Fruit fly (Drosophila melanogaster) Kc167 (cell line): Measurements from ENCODE around the gene H2.0.

Source experiments
- Myc ChIP-seq: fragments of >200 bp; optimal IDR thresholded peaks from 2 replicates; lab custom pipeline; 2017; ENCODE audit warnings: missing external identifiers
- Sin3A ChIP-seq: fragments of >200 bp; optimal IDR thresholded peaks from 2 replicates; lab custom pipeline; 2018; ENCODE audit warnings: missing external identifiers
- h ChIP-seq: fragments of >200 bp; optimal IDR thresholded peaks from 3 replicates; lab custom pipeline; 2018; ENCODE audit warnings: missing external identifiers
- insv ChIP-seq: fragments of >200 bp; optimal IDR thresholded peaks from 3 replicates; lab custom pipeline; 2018; ENCODE audit warnings: missing external identifiers
- psq ChIP-seq: fragments of >200 bp; optimal IDR thresholded peaks from 2 replicates; lab custom pipeline; 2017; ENCODE audit warnings: missing external identifiers
- ttk ChIP-seq: sonication (Bioruptor generic); optimal IDR thresholded peaks from 2 replicates; lab custom pipeline; 2017; ENCODE audit warnings: missing external identifiers

The H2.0 gene

dm6 chr2L:6047528-6048160, 28.4 kb upstream of the H2.0 start, which contains the start of gene IPIP:
IPIP (plus strand) TSS chr2L:6048002.
- TF ChIP-seq Myc = no peak

- TF ChIP-seq insv (lab: Kevin White, UChicago) (no peak), h (lab: Kevin White, UChicago) (no peak), Myc (no peak)
Measured at dm6 chr2L:6046865-6047264, 27.7 kb upstream of the H2.0 start.

- TF ChIP-seq h (lab: Kevin White, UChicago) = no peak
Measured at dm6 chr2L:6045972-6046718, 26.9 kb upstream of the H2.0 start, which contains the start of gene Pfas. Pfas (minus strand) TSS chr2L:6046050.

- TF ChIP-seq insv (lab: Kevin White, UChicago) = no peak
- no peak for TF ChIP-seq psq (lab: Kevin White, UChicago)
- TF ChIP-seq Myc = no peak
- no peak for TF ChIP-seq Sin3A
- no peak for TF ChIP-seq ttk (lab: Kevin White, UChicago)
- TF ChIP-seq h (lab: Kevin White, UChicago) = no peak
Measured at dm6 chr2L:6045484-6045883, 26.3 kb upstream of the H2.0 start.

DNA sequence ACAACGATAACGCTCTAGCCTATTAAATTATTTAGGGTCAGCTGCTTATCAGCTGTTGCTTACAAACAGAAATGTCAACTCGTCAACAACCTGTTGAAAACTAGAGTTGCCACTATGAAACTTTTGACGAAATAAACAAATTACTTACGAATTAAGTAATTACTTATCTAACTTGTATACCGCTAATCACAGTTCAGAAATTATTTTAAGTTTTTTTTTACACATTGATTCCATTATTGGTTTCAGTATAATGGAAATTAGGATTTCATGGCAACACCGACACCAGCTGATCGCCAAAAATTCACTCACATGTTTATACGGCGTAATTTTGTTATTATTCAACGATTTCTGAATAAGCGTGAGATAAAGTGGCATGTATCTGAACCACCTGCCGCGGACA, 18.6 kb upstream of the H2.0 start, which contains the start of the genes CG9117 and CG31643:
CG9117 (minus strand) TSS at position 73 of the 400 bp plus-strand sequence.
CG31643 (plus strand) TSS at position 288 of the 400 bp plus-strand sequence.
- TF ChIP-seq ttk (lab: Kevin White, UChicago) = no peak
- TF ChIP-seq Sin3A = no peak
- no peak for TF ChIP-seq insv (lab: Kevin White, UChicago)
- no peak for TF ChIP-seq psq (lab: Kevin White, UChicago)
- TF ChIP-seq Myc = no peak
- TF ChIP-seq h (lab: Kevin White, UChicago) = no peak

- TF ChIP-seq insv (lab: Kevin White, UChicago) (no peak), Sin3A (no peak), psq (lab: Kevin White, UChicago) (no peak), ttk (lab: Kevin White, UChicago) (no peak), Myc (no peak), h (lab: Kevin White, UChicago) (no peak)
Measured at dm6 chr2L:6036710-6037109, 17.5 kb upstream of the H2.0 start, which contains the start of gene mtm. mtm (minus strand) TSS chr2L:6037015.

dm6 chr2L:6035155-6035554, 16.0 kb upstream of the H2.0 start:
- TF ChIP-seq insv (lab: Kevin White, UChicago) = no peak
- no peak for TF ChIP-seq h (lab: Kevin White, UChicago)
- TF ChIP-seq ttk (lab: Kevin White, UChicago) = no peak
- TF ChIP-seq psq (lab: Kevin White, UChicago) = no peak

DNA sequence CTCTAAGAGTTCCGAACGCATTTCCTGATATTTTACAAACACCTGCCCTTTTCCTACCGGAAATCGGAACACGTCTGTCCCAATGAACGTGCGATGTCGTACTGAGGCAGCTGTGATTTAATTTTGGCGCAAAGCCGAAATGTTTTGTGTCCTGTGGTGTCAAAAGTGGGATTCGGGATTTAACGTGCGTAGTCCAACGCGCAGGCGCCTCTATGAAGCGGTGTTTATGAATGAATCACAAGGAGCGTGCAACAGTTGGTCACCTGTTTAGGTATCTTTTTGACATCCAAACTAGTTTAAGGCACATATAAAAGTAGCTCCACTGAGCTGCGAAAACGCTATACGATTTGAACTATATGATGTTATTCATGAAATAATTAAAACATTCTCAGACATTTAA, 15.1 kb upstream of the H2.0 start, which contains the start of gene CG9109:
CG9109 (minus strand) TSS at position 80 of the 400 bp plus-strand sequence.
- TF ChIP-seq insv (lab: Kevin White, UChicago) (no peak), ttk (lab: Kevin White, UChicago) (no peak), h (lab: Kevin White, UChicago) (no peak), psq (lab: Kevin White, UChicago) (no peak)

DNA sequence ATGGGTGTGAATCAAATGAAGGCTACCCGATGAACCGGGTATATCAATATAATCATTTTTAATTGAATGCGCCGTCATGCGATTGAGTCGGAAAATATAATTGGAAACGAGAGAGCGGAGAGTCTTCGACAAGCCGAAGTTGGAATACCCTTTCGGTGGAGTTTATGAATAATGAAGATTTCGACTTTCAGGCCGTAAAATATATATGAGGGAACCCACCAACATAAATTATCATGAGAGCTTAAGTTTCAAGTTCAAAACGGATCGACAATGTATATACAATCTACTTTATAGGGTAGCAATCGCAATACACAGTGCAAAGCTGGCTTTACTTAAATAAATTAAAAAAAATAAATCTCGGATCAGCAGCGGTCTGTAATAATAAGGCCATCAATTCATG, 12.6 kb upstream of the H2.0 start:
- TF ChIP-seq psq (lab: Kevin White, UChicago) (no peak), insv (lab: Kevin White, UChicago) (no peak), ttk (lab: Kevin White, UChicago) (no peak), h (lab: Kevin White, UChicago) (no peak)

- TF ChIP-seq Sin3A (no peak), ttk (lab: Kevin White, UChicago) (no peak), insv (lab: Kevin White, UChicago) (no peak), Myc (no peak), psq (lab: Kevin White, UChicago) (no peak), h (lab: Kevin White, UChicago) (no peak)
Measured at dm6 chr2L:6028712-6029111, 9.5 kb upstream of the H2.0 start.

DNA sequence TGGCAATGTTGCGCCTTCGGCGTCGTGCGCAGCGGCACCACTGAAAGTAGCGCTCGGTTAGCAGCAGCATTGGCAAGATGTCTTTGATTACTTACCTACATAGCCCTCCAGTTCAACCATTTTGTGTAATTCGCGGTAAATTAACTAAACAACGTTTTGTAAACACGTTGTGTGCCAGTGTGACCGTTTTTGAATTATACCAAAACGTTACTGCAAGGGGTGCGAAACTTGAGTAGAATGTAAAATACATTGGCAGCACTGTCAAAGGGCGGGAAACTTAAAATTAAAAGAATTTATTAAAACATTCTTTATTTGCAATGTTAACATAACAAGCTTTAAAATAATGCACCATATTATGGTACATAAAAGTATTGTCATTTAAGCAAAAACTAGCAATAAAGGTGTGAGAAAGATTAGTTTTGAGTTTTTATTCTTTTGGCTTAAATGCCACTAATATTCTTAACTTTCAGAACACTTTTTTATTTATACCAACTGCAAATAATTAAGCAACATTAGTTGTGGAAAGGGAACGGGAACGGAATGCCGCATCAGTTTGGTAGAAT, 5.2 kb upstream of the H2.0 start, which contains the start of gene CG9107:
CG9107 (minus strand) TSS at position 195 of the 563 bp plus-strand sequence.
- TF ChIP-seq insv (lab: Kevin White, UChicago) = no peak
- TF ChIP-seq Sin3A = no peak
- no peak for TF ChIP-seq h (lab: Kevin White, UChicago)
- no peak for TF ChIP-seq psq (lab: Kevin White, UChicago)
- no peak for TF ChIP-seq ttk (lab: Kevin White, UChicago)
- no peak for TF ChIP-seq Myc

dm6 chr2L:6022793-6023192, 3.6 kb upstream of the H2.0 start:
- TF ChIP-seq insv (lab: Kevin White, UChicago) (no peak), h (lab: Kevin White, UChicago) (no peak), Sin3A (no peak), psq (lab: Kevin White, UChicago) (no peak), ttk (lab: Kevin White, UChicago) (no peak), Myc (no peak)
